Worm (Caenorhabditis elegans) whole organism, young adult: Measurements from ENCODE around the gene Y53F4B.5.
A peak's percentile ranks its signal among the peaks of the same experiment; 100 is the strongest.

ENCODE experiments used
- B0019.2 ChIP-seq: fragments of 200-800 bp; sonication (Bioruptor generic); conservative IDR thresholded peaks from 2 replicates; pipeline ENCODE4 v1.3.6; 2022; ENCODE audit warnings: missing genetic modification reagents, missing genetic modification characterization, missing compliant biosample characterization
- F22D6.2 ChIP-seq: sonication (generic microtip); optimal IDR thresholded peaks from 2 replicates; lab custom pipeline; 2016; ENCODE audit warnings: mild to moderate bottlenecking, missing genetic modification characterization, missing compliant biosample characterization
- F37B4.10 ChIP-seq: fragments of 200-800 bp; sonication (Bioruptor generic); IDR thresholded peaks from 2 replicates; pipeline ENCODE4 v1.3.6; 2022; ENCODE audit warnings: missing genetic modification characterization, missing compliant biosample characterization
- F49E8.2 ChIP-seq: sonication (generic microtip); optimal IDR thresholded peaks from 3 replicates; lab custom pipeline; 2017; ENCODE audit warnings: missing genetic modification characterization, mild to moderate bottlenecking, missing compliant biosample characterization, antibody characterized with exemption, moderate library complexity; ENCODE audit not compliant: insufficient read depth
- F52B5.7 ChIP-seq: sonication (generic microtip); optimal IDR thresholded peaks from 2 replicates; lab custom pipeline; 2016; ENCODE audit warnings: mild to moderate bottlenecking, missing genetic modification characterization, missing compliant biosample characterization
- F57A8.1 ChIP-seq: fragments of 200-800 bp; sonication (Bioruptor generic); optimal IDR thresholded peaks from 2 replicates; lab custom pipeline; 2018; ENCODE audit warnings: mild to moderate bottlenecking, missing genetic modification characterization, moderate library complexity, missing compliant biosample characterization
- K11D2.4 ChIP-seq: fragments of 200-800 bp; sonication (Bioruptor generic); IDR thresholded peaks from 2 replicates; pipeline ENCODE4 v1.3.6; 2022; ENCODE audit warnings: missing genetic modification reagents, missing genetic modification characterization, missing compliant biosample characterization
- T07F8.4 ChIP-seq: sonication (generic microtip); optimal IDR thresholded peaks from 2 replicates; lab custom pipeline; 2016; ENCODE audit warnings: mild to moderate bottlenecking, missing genetic modification characterization, moderate library complexity, missing compliant biosample characterization
- T26A5.8 ChIP-seq: sonication (generic microtip); optimal IDR thresholded peaks from 2 replicates; lab custom pipeline; 2016; ENCODE audit warnings: missing genetic modification characterization, missing compliant biosample characterization
- Y56A3A.18 ChIP-seq: fragments of 200-800 bp; sonication (Bioruptor generic); IDR thresholded peaks from 2 replicates; pipeline ENCODE4 v1.3.6; 2022; ENCODE audit warnings: missing genetic modification reagents, missing genetic modification characterization, missing compliant biosample characterization
- Y95B8A.8 ChIP-seq: fragments of 200-800 bp; sonication (Bioruptor generic); IDR thresholded peaks from 2 replicates; pipeline ENCODE4 v1.3.6; 2022; ENCODE audit warnings: missing genetic modification reagents, missing genetic modification characterization, missing compliant biosample characterization
- ZK185.1 ChIP-seq: sonication (generic microtip); optimal IDR thresholded peaks from 2 replicates; lab custom pipeline; 2016; ENCODE audit warnings: mild to moderate bottlenecking, missing genetic modification characterization, missing compliant biosample characterization; ENCODE audit not compliant: poor library complexity, severe bottlenecking
- aptf-2 ChIP-seq: fragments of 200-800 bp; sonication (Bioruptor generic); conservative IDR thresholded peaks from 2 replicates; pipeline ENCODE4 v1.3.6; 2022; ENCODE audit warnings: missing genetic modification reagents, missing genetic modification characterization, missing compliant biosample characterization
- atf-7 ChIP-seq: sonication (generic microtip); optimal IDR thresholded peaks from 2 replicates; lab custom pipeline; 2017; ENCODE audit warnings: mild to moderate bottlenecking, missing genetic modification characterization, missing compliant biosample characterization
- attf-3 ChIP-seq: fragments of 200-800 bp; sonication (Bioruptor generic); conservative IDR thresholded peaks from 2 replicates; pipeline ENCODE4 v1.3.6; 2022; ENCODE audit warnings: missing genetic modification reagents, missing genetic modification characterization, missing compliant biosample characterization
- ceh-58 ChIP-seq: fragments of 200-800 bp; sonication (Bioruptor generic); IDR thresholded peaks from 2 replicates; pipeline ENCODE4 v1.3.6; 2022; ENCODE audit warnings: missing genetic modification characterization, missing compliant biosample characterization
- die-1 ChIP-seq: sonication (generic microtip); optimal IDR thresholded peaks from 2 replicates; lab custom pipeline; 2016; ENCODE audit warnings: missing genotype, mild to moderate bottlenecking, missing genetic modification characterization, missing compliant biosample characterization
- dox-1 ChIP-seq: fragments of 200-800 bp; sonication (Bioruptor generic); IDR thresholded peaks from 2 replicates; pipeline ENCODE4 v1.3.6; 2022; ENCODE audit warnings: missing genetic modification reagents, missing genetic modification characterization, missing compliant biosample characterization
- dpff-1 ChIP-seq: sonication (generic microtip); optimal IDR thresholded peaks from 2 replicates; lab custom pipeline; 2017; ENCODE audit warnings: mild to moderate bottlenecking, missing genetic modification characterization, missing compliant biosample characterization
- egl-44 ChIP-seq: fragments of 200-800 bp; sonication (Bioruptor generic); IDR thresholded peaks from 2 replicates; pipeline ENCODE4 v1.3.6; 2022; ENCODE audit warnings: missing genetic modification reagents, missing genetic modification characterization, missing compliant biosample characterization
- egrh-3 ChIP-seq: fragments of 200-800 bp; sonication (Bioruptor generic); IDR thresholded peaks from 2 replicates; pipeline ENCODE4 v1.3.6; 2022; ENCODE audit warnings: missing genetic modification reagents, missing genetic modification characterization, missing compliant biosample characterization
- ekl-4 ChIP-seq: fragments of 200-800 bp; sonication (Bioruptor generic); IDR thresholded peaks from 2 replicates; pipeline ENCODE4 v1.3.6; 2022; ENCODE audit warnings: missing genetic modification reagents, missing genetic modification characterization, missing compliant biosample characterization
- hlh-26 ChIP-seq: fragments of 200-800 bp; sonication (Bioruptor generic); conservative IDR thresholded peaks from 2 replicates; pipeline ENCODE4 v1.3.6; 2022; ENCODE audit warnings: missing genetic modification reagents, missing genetic modification characterization, missing compliant biosample characterization
- hmg-1.2 ChIP-seq: fragments of 200-800 bp; sonication (Bioruptor generic); IDR thresholded peaks from 2 replicates; pipeline ENCODE4 v1.3.6; 2022; ENCODE audit warnings: missing genetic modification reagents, missing genetic modification characterization, missing compliant biosample characterization
- hmg-20 ChIP-seq: fragments of 200-800 bp; sonication (Bioruptor generic); IDR thresholded peaks from 2 replicates; pipeline ENCODE4 v1.3.6; 2022; ENCODE audit warnings: missing genetic modification reagents, missing genetic modification characterization, missing compliant biosample characterization
- let-526 ChIP-seq: fragments of 200-800 bp; sonication (Bioruptor generic); IDR thresholded peaks from 2 replicates; pipeline ENCODE4 v1.3.6; 2022; ENCODE audit warnings: missing genetic modification reagents, missing genetic modification characterization, missing compliant biosample characterization
- let-607 ChIP-seq, 2 experiments: fragments of 200-800 bp in 1 of 2; sonication (Bioruptor generic) in 1 of 2; sonication (generic microtip) in 1 of 2; optimal IDR thresholded peaks; 2 replicates each; lab custom pipeline; 2016 to 2018; ENCODE audit warnings: mild to moderate bottlenecking in 2 of 2, missing compliant biosample characterization in 2 of 2, missing genetic modification characterization in 2 of 2, moderate library complexity in 2 of 2, missing genotype in 1 of 2
- lin-35 ChIP-seq, 3 experiments: fragments of 150-350 bp in 2 of 3; sonication (generic microtip) in 1 of 3; optimal IDR thresholded peaks; 2 replicates each; lab custom pipeline; 2014 to 2018; ENCODE audit warnings: missing biosample characterization in 3 of 3, missing genetic modification characterization in 3 of 3, missing genetic modification reagents in 3 of 3
- madf-8 ChIP-seq: fragments of 200-800 bp; sonication (Bioruptor generic); conservative IDR thresholded peaks from 2 replicates; pipeline ENCODE4 v1.3.6; 2022; ENCODE audit warnings: missing genetic modification reagents, missing genetic modification characterization, missing compliant biosample characterization
- mel-28 ChIP-seq: sonication (generic microtip); optimal IDR thresholded peaks from 2 replicates; lab custom pipeline; 2016; ENCODE audit warnings: borderline replicate concordance, mild to moderate bottlenecking, missing genetic modification characterization, missing compliant biosample characterization
- mes-4 ChIP-seq: sonication (generic microtip); optimal IDR thresholded peaks from 2 replicates; lab custom pipeline; 2016; ENCODE audit warnings: missing genotype, missing genetic modification characterization, missing compliant biosample characterization
- mxl-1 ChIP-seq: sonication (generic microtip); optimal IDR thresholded peaks from 2 replicates; lab custom pipeline; 2016; ENCODE audit warnings: missing genetic modification characterization, missing compliant biosample characterization
- nhr-120 ChIP-seq: fragments of 200-800 bp; sonication (Bioruptor generic); IDR thresholded peaks from 2 replicates; pipeline ENCODE4 v1.3.6; 2022; ENCODE audit warnings: missing genetic modification characterization, missing compliant biosample characterization
- nhr-80 ChIP-seq: sonication (generic microtip); optimal IDR thresholded peaks from 2 replicates; lab custom pipeline; 2016; ENCODE audit warnings: missing genetic modification characterization, missing compliant biosample characterization
- repo-1 ChIP-seq: sonication (generic microtip); optimal IDR thresholded peaks from 2 replicates; lab custom pipeline; 2017; ENCODE audit warnings: mild to moderate bottlenecking, missing genetic modification characterization, missing compliant biosample characterization
- rpc-1 ChIP-seq, 2 experiments: fragments of 150-350 bp in 1 of 2; sonication (generic microtip) in 1 of 2; optimal IDR thresholded peaks; 2 replicates each; lab custom pipeline; 2014 to 2018; ENCODE audit warnings: missing biosample characterization in 1 of 2, missing genetic modification characterization in 1 of 2, missing genetic modification reagents in 1 of 2, missing genotype in 1 of 2
- snpc-1.3 ChIP-seq: sonication (generic microtip); optimal IDR thresholded peaks from 2 replicates; lab custom pipeline; 2017; ENCODE audit warnings: missing genetic modification characterization, mild to moderate bottlenecking, missing compliant biosample characterization, antibody characterized with exemption, moderate library complexity, missing genotype, missing genetic modification reagents; ENCODE audit not compliant: insufficient read depth
- snpc-4 ChIP-seq, 5 experiments: fragments of 150-350 bp in 1 of 5; sonication (generic microtip) in 4 of 5; optimal IDR thresholded peaks; 2 replicates each; lab custom pipeline; 2014 to 2018; ENCODE audit warnings: missing genetic modification characterization in 5 of 5, missing biosample characterization in 3 of 5, antibody characterized with exemption in 2 of 5, mild to moderate bottlenecking in 2 of 5, missing compliant biosample characterization in 2 of 5, missing genotype in 2 of 5, moderate library complexity in 2 of 5, missing genetic modification reagents in 1 of 5
- unc-130 ChIP-seq: sonication (generic microtip); optimal IDR thresholded peaks from 2 replicates; lab custom pipeline; 2016; ENCODE audit warnings: missing genetic modification reagents, missing genetic modification characterization, missing compliant biosample characterization
- unc-62 ChIP-seq: fragments of 150-350 bp; optimal IDR thresholded peaks from 2 replicates; lab custom pipeline; 2014; ENCODE audit warnings: missing biosample characterization, missing genetic modification reagents, missing genetic modification characterization
- xnd-1 ChIP-seq: sonication (generic microtip); optimal IDR thresholded peaks from 2 replicates; lab custom pipeline; 2016; ENCODE audit warnings: missing genotype, missing genetic modification reagents, missing genetic modification characterization, missing compliant biosample characterization
- zfh-2 ChIP-seq: fragments of 200-800 bp; sonication (Bioruptor generic); conservative IDR thresholded peaks from 2 replicates; pipeline ENCODE4 v1.3.6; 2022; ENCODE audit warnings: missing genetic modification reagents, missing genetic modification characterization, missing compliant biosample characterization
- zim-3 ChIP-seq: sonication (generic microtip); optimal IDR thresholded peaks from 2 replicates; lab custom pipeline; 2017; ENCODE audit warnings: mild to moderate bottlenecking, missing genetic modification characterization, moderate library complexity, missing compliant biosample characterization
- ztf-18 ChIP-seq: sonication (generic microtip); optimal IDR thresholded peaks from 2 replicates; lab custom pipeline; 2016; ENCODE audit warnings: missing genotype, mild to moderate bottlenecking, missing genetic modification characterization, missing compliant biosample characterization
- ztf-25 ChIP-seq: fragments of 200-800 bp; sonication (Bioruptor generic); IDR thresholded peaks from 2 replicates; pipeline ENCODE4 v1.3.6; 2022; ENCODE audit warnings: missing genetic modification reagents, missing genetic modification characterization, missing compliant biosample characterization

The Y53F4B.5 gene

ce11 chrII:15010366-15011235, 26.8 kb upstream of the Y53F4B.5 start, which contains the start of the genes Y53F4B.9 and Y53F4B.11 (continued):
- TF ChIP-seq egrh-3 (GFP tag; lab: Robert Waterston, UW) (peak; percentile 32; the same call in 1 of the 2 replicates), Y95B8A.8 (peak; percentile 94), F57A8.1 (GFP tag; lab: Kevin White, UChicago) (no peak), hmg-1.2 (peak; percentile 72), F49E8.2 (tag; lab: Kevin White, UChicago) (peak; percentile 88), aptf-2 (GFP tag; lab: Robert Waterston, UW) (peak; percentile 74; the same call in 1 of the 2 replicates), F22D6.2 (tag; lab: Kevin White, UChicago) (no peak), hlh-26 (GFP tag; lab: Robert Waterston, UW) (no peak), repo-1 (tag; lab: Kevin White, UChicago) (no peak), F52B5.7 (tag; lab: Kevin White, UChicago) (no peak), ceh-58 (no peak), let-526 (GFP tag; lab: Robert Waterston, UW) (no peak), ztf-18 (tag; lab: Kevin White, UChicago) (no peak), rpc-1 (optimal IDR thresholded peaks at IDR 0.05; lab: Kevin White, UChicago) (no peak), rpc-1 (tag; optimal IDR thresholded peaks at IDR 0.05; lab: Kevin White, UChicago) (no peak), hmg-20 (GFP tag; lab: Robert Waterston, UW) (0 out of 2 replicates have a peak, but pooled peaks have one; percentile 13), mxl-1 (tag; lab: Kevin White, UChicago) (no peak), zim-3 (no peak), attf-3 (GFP tag; lab: Robert Waterston, UW) (peak; percentile 82), F37B4.10 (GFP tag; lab: Robert Waterston, UW) (no peak), unc-130 (peak; percentile 86), unc-62 (no peak), zfh-2 (GFP tag; lab: Robert Waterston, UW) (peak; percentile 66; the same call in 1 of the 2 replicates), T07F8.4 (tag; lab: Kevin White, UChicago) (no peak), snpc-1.3 (tag; lab: Kevin White, UChicago) (peak; percentile 23), nhr-120 (GFP tag; lab: Robert Waterston, UW) (no peak), atf-7 (no peak), snpc-4 (GFP tag; optimal IDR thresholded peaks at IDR 0.05; lab: Kevin White, UChicago) (peak; percentile 53), snpc-4 (tag; optimal IDR thresholded peaks at IDR 0.05; lab: Kevin White, UChicago) (peak; percentile 66 to 86 (median 82)), K11D2.4 (0 out of 2 replicates have a peak, but pooled peaks have one; percentile 40), lin-35 (GFP tag; optimal IDR thresholded peaks at IDR 0.05; lab: Kevin White, UChicago) (peak; percentile 89 to 97 (median 92)), xnd-1 (tag; lab: Kevin White, UChicago) (peak; percentile 94), mes-4 (tag; lab: Kevin White, UChicago) (no peak), egl-44 (no peak), die-1 (tag; lab: Kevin White, UChicago) (no peak), let-607 (tag; optimal IDR thresholded peaks at IDR 0.05; lab: Kevin White, UChicago) (no peak), Y56A3A.18 (GFP tag; lab: Robert Waterston, UW) (peak; percentile 30; the same call in 1 of the 2 replicates), dox-1 (GFP tag; lab: Robert Waterston, UW) (peak; percentile 95), ekl-4 (peak; percentile 88), madf-8 (GFP tag; lab: Robert Waterston, UW) (peak; percentile 97), ZK185.1 (no peak), B0019.2 (peak; percentile 95), ztf-25 (0 out of 2 replicates have a peak, but pooled peaks have one; percentile 31), T26A5.8 (tag; lab: Kevin White, UChicago) (no peak), nhr-80 (tag; lab: Kevin White, UChicago) (no peak), dpff-1 (tag; lab: Kevin White, UChicago) (no peak), mel-28 (tag; lab: Kevin White, UChicago) (no peak)
